Fruit fly (Drosophila melanogaster): ENCODE results near the gene Cpr67B.

Gene Cpr67B

DNA sequence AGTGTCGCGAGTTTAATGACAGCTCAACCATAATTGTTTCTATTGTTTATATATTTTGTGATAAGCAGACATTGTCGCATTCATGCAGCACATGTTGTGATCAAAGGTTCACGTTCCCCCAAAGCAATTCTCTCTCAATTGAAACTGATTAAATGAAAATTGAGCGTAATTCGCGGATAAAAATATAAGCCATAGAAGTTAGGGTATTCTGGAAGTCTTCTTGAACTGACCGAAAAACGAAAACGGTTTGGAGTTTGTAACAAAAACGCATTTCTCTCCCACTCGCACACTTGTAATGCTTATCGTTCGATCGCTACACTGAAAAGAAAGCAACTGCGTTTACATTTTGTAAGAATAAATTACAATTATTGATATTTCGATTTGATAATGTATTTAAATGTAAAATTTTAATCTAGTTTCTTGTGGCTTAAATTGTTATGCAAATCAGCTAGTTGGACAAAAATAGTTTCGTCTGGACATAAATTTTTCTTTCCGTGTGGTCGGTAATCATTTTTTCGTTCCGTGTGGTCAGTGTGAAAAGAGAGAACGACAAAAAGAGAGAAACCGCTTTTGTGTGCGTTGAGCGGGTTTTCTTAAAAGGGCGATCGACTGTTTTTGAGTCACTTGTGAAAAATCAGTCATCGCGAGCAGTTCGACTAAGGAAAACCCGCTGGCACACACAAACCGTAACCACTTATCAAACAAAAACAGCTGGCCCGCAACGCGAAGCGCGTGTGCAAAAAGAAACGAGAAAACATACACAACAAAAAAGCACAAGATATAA is 18.2 kb downstream of the Cpr67B start, which contains the start of gene aay (continued):
- TF ChIP-seq pan (optimal IDR thresholded peaks at IDR 0.05) (no peak), pan (GFP tag; optimal IDR thresholded peaks at IDR 0.05 in 1 of 2, IDR thresholded peaks at IDR 0.05 in 1 of 2) (peak in 1 of 2 experiments; percentile 98), dysf (GFP tag; IDR thresholded peaks at IDR 0.05) (peak; percentile 99), nerfin-1 (tag; optimal IDR thresholded peaks at IDR 0.05) (peak; percentile 98), Oaz (GFP tag; IDR thresholded peaks at IDR 0.05) (peak; percentile 96), CG9215 (GFP tag; IDR thresholded peaks at IDR 0.05) (peak; percentile 94), CG10366 (GFP tag; IDR thresholded peaks at IDR 0.05) (peak; percentile 98), gem (tag; optimal IDR thresholded peaks at IDR 0.05) (peak; percentile 100), Hand (GFP tag; optimal IDR thresholded peaks at IDR 0.05) (peak; percentile 97), tin (GFP tag; optimal IDR thresholded peaks at IDR 0.05) (peak; percentile 98), Ssrp (tag; optimal IDR thresholded peaks at IDR 0.05) (peak; percentile 99), CG3281 (GFP tag; optimal IDR thresholded peaks at IDR 0.05) (peak; percentile 98), GATAe (GFP tag; conservative IDR thresholded peaks at IDR 0.05) (peak; percentile 97), Doc3 (GFP tag; IDR thresholded peaks at IDR 0.05; ENCODE audit: partially characterized antibody) (no peak), CG7556 (GFP tag; optimal IDR thresholded peaks at IDR 0.05) (peak; percentile 99), CG17612 (GFP tag; IDR thresholded peaks at IDR 0.05) (peak; percentile 95), Chrac-16 (GFP tag; optimal IDR thresholded peaks at IDR 0.05) (peak; percentile 99), ken (GFP tag; IDR thresholded peaks at IDR 0.05) (peak; percentile 97), Usf (GFP tag; optimal IDR thresholded peaks at IDR 0.05) (peak; percentile 94), D19A (tag; optimal IDR thresholded peaks at IDR 0.05) (peak; percentile 99), Atf-2 (GFP tag; optimal IDR thresholded peaks at IDR 0.05) (peak; percentile 96), Blimp-1 (GFP tag; optimal IDR thresholded peaks at IDR 0.05) (peak; percentile 99), CG1602 (GFP tag; optimal IDR thresholded peaks at IDR 0.05) (peak; percentile 98), insv (GFP tag; optimal IDR thresholded peaks at IDR 0.05) (peak; percentile 66 to 81), CG12071 (GFP tag; optimal IDR thresholded peaks at IDR 0.05) (peak; percentile 98), CG7357 (GFP tag; IDR thresholded peaks at IDR 0.05) (peak; percentile 91), CG16863 (GFP tag; optimal IDR thresholded peaks at IDR 0.05) (peak; percentile 97), Atf3 (GFP tag; optimal IDR thresholded peaks at IDR 0.05) (peak; percentile 97), otp (GFP tag; IDR thresholded peaks at IDR 0.05) (peak; percentile 97), maf-S (GFP tag; optimal IDR thresholded peaks at IDR 0.05) (peak; percentile 95), CG10274 (GFP tag; optimal IDR thresholded peaks at IDR 0.05) (peak; percentile 92), CG18011 (GFP tag; optimal IDR thresholded peaks at IDR 0.05) (peak; percentile 90), CG4854 (GFP tag; optimal IDR thresholded peaks at IDR 0.05) (peak; percentile 99), gcm2 (GFP tag; optimal IDR thresholded peaks at IDR 0.05) (peak; percentile 97), h (optimal IDR thresholded peaks at IDR 0.05) (no peak), Med (GFP tag) (peak; percentile 100), da (GFP tag; optimal IDR thresholded peaks at IDR 0.05) (peak; percentile 94), phol (tag; optimal IDR thresholded peaks at IDR 0.05) (peak; percentile 99), pita (GFP tag; optimal IDR thresholded peaks at IDR 0.05) (no peak), nau (GFP tag; optimal IDR thresholded peaks at IDR 0.05) (peak; percentile 98), tap (tag; optimal IDR thresholded peaks at IDR 0.05) (peak; percentile 99), eyg (GFP tag; optimal IDR thresholded peaks at IDR 0.05) (peak; percentile 98), B-H2 (GFP tag; optimal IDR thresholded peaks at IDR 0.05) (peak; percentile 94), CG14667 (GFP tag; IDR thresholded peaks at IDR 0.05) (peak; percentile 96), pho (GFP tag; optimal IDR thresholded peaks at IDR 0.05) (peak; percentile 98), CG8765 (GFP tag; IDR thresholded peaks at IDR 0.05) (peak; percentile 98), HLH4C (GFP tag; IDR thresholded peaks at IDR 0.05; ENCODE audit: partially characterized antibody) (0 out of 3 replicates have a peak, but pooled peaks have one; percentile 37), CG10979 (tag; optimal IDR thresholded peaks at IDR 0.05) (peak; percentile 99), CG16779 (GFP tag; IDR thresholded peaks at IDR 0.05) (peak; percentile 97)
